Fruit fly (Drosophila melanogaster) whole organism, embryonic: ENCODE data around the gene CG42784.
A peak's percentile ranks its signal among the peaks of the same experiment; 100 is the strongest.

Source experiments
- ATbp ChIP-seq: fragments of 200-800 bp; sonication (Bioruptor generic); optimal IDR thresholded peaks from 2 replicates; lab custom pipeline; 2017; ENCODE audit warnings: missing biosample characterization, mild to moderate bottlenecking, missing genetic modification characterization, missing genetic modification reagents
- C15 ChIP-seq: fragments of 200-800 bp; sonication (Bioruptor generic); IDR thresholded peaks from 3 replicates; pipeline ENCODE4 v1.3.6; 2022; ENCODE audit warnings: missing biosample characterization, missing genetic modification characterization
- CG10321 ChIP-seq: fragments of 200-800 bp; sonication (Bioruptor generic); IDR thresholded peaks from 2 replicates; pipeline ENCODE4 v1.3.6; 2022; ENCODE audit warnings: missing biosample characterization, missing genetic modification characterization
- CG12391 ChIP-seq: fragments of 200-800 bp; sonication (Bioruptor generic); optimal IDR thresholded peaks from 3 replicates; lab custom pipeline; 2018; ENCODE audit warnings: missing biosample characterization, mild to moderate bottlenecking, missing genetic modification characterization, moderate library complexity
- CG13287 ChIP-seq: fragments of 200-800 bp; sonication (Bioruptor generic); IDR thresholded peaks from 2 replicates; pipeline ENCODE4 v1.3.6; 2022; ENCODE audit warnings: missing biosample characterization, missing genetic modification characterization; ENCODE audit not compliant: partially characterized antibody
- CG13296 ChIP-seq: fragments of 200-800 bp; sonication (Bioruptor generic); optimal IDR thresholded peaks from 3 replicates; lab custom pipeline; 2018; ENCODE audit warnings: missing biosample characterization, mild to moderate bottlenecking, missing genetic modification characterization
- CG1602 ChIP-seq: fragments of 200-800 bp; sonication (Bioruptor generic); optimal IDR thresholded peaks from 3 replicates; lab custom pipeline; 2016; ENCODE audit warnings: missing biosample characterization, missing genetic modification characterization
- CG17328 ChIP-seq: fragments of 200-800 bp; sonication (Bioruptor generic); IDR thresholded peaks from 2 replicates; pipeline ENCODE4 v1.3.6; 2022; ENCODE audit warnings: missing biosample characterization, missing genetic modification characterization
- CG17385 ChIP-seq: fragments of 200-800 bp; sonication (Bioruptor generic); optimal IDR thresholded peaks from 3 replicates; lab custom pipeline; 2018; ENCODE audit warnings: missing biosample characterization, mild to moderate bottlenecking, missing genetic modification characterization
- CG17802 ChIP-seq: fragments of 200-800 bp; sonication (Bioruptor generic); optimal IDR thresholded peaks from 2 replicates; lab custom pipeline; 2018; ENCODE audit warnings: missing biosample characterization, mild to moderate bottlenecking, missing genetic modification characterization, moderate library complexity
- CG1832 ChIP-seq: fragments of 200-800 bp; sonication (Bioruptor generic); optimal IDR thresholded peaks from 2 replicates; lab custom pipeline; 2017; ENCODE audit warnings: missing biosample characterization, mild to moderate bottlenecking, missing genetic modification characterization, inconsistent platforms
- CG2120 ChIP-seq: fragments of 200-800 bp; sonication (Bioruptor generic); optimal IDR thresholded peaks from 3 replicates; lab custom pipeline; 2016; ENCODE audit warnings: missing biosample characterization, missing genetic modification characterization
- CG2678 ChIP-seq: fragments of 200-800 bp; sonication (Bioruptor generic); optimal IDR thresholded peaks from 3 replicates; lab custom pipeline; 2019; ENCODE audit warnings: missing biosample characterization, mild to moderate bottlenecking, missing genetic modification characterization, moderate library complexity
- CG4854 ChIP-seq: fragments of 200-800 bp; sonication (Bioruptor generic); optimal IDR thresholded peaks from 2 replicates; lab custom pipeline; 2016; ENCODE audit warnings: missing biosample characterization, missing genetic modification characterization, inconsistent platforms
- CG6654 ChIP-seq: fragments of 200-800 bp; sonication (Bioruptor generic); optimal IDR thresholded peaks from 2 replicates; lab custom pipeline; 2017; ENCODE audit warnings: missing biosample characterization, mild to moderate bottlenecking, missing genetic modification characterization
- CG6854 ChIP-seq: fragments of 200-800 bp; sonication (Bioruptor generic); optimal IDR thresholded peaks from 3 replicates; lab custom pipeline; 2017; ENCODE audit warnings: missing biosample characterization, mild to moderate bottlenecking, missing genetic modification characterization
- CG8089 ChIP-seq: fragments of 200-800 bp; sonication (Bioruptor generic); optimal IDR thresholded peaks from 3 replicates; lab custom pipeline; 2016; ENCODE audit warnings: missing biosample characterization, missing genetic modification characterization
- Dll ChIP-seq: fragments of 200-800 bp; sonication (Bioruptor generic); IDR thresholded peaks from 4 replicates; pipeline ENCODE4 v1.3.6; 2022; ENCODE audit warnings: missing biosample characterization, missing genetic modification characterization; ENCODE audit not compliant: partially characterized antibody
- Doc3 ChIP-seq: fragments of 200-800 bp; sonication (Bioruptor generic); IDR thresholded peaks from 3 replicates; pipeline ENCODE4 v1.3.6; 2022; ENCODE audit warnings: missing biosample characterization, missing genetic modification characterization; ENCODE audit not compliant: partially characterized antibody
- Dp ChIP-seq: fragments of 200-800 bp; sonication (Bioruptor generic); optimal IDR thresholded peaks from 2 replicates; lab custom pipeline; 2018; ENCODE audit warnings: missing biosample characterization, mild to moderate bottlenecking, missing genetic modification characterization, moderate library complexity
- E2f2 ChIP-seq: fragments of 200-800 bp; sonication (Bioruptor generic); IDR thresholded peaks from 2 replicates; pipeline ENCODE4 v1.3.6; 2022; ENCODE audit warnings: missing biosample characterization, missing genetic modification characterization
- HLH54F ChIP-seq: fragments of 200-800 bp; sonication (Bioruptor generic); optimal IDR thresholded peaks from 3 replicates; lab custom pipeline; 2016; ENCODE audit warnings: missing biosample characterization, missing genetic modification characterization
- Kr ChIP-seq: fragments of 200-800 bp; sonication (Bioruptor generic); optimal IDR thresholded peaks from 2 replicates; lab custom pipeline; 2017; ENCODE audit warnings: missing biosample characterization, mild to moderate bottlenecking, missing genetic modification characterization
- Max ChIP-seq: fragments of 200-800 bp; sonication (Bioruptor generic); optimal IDR thresholded peaks from 2 replicates; lab custom pipeline; 2016; ENCODE audit warnings: missing biosample characterization, mild to moderate bottlenecking, missing genetic modification characterization
- Med ChIP-seq: fragments of 200-800 bp; sonication (Bioruptor generic); peaks from one replicate; lab custom pipeline; 2016; ENCODE audit warnings: missing biosample characterization, missing genetic modification characterization, mild to moderate bottlenecking, inconsistent platforms, moderate library complexity
- NK7.1 ChIP-seq: fragments of 200-800 bp; sonication (Bioruptor generic); optimal IDR thresholded peaks from 3 replicates; lab custom pipeline; 2016; ENCODE audit warnings: missing biosample characterization, missing genetic modification characterization
- Rx ChIP-seq: fragments of 200-800 bp; sonication (Bioruptor generic); IDR thresholded peaks from 2 replicates; pipeline ENCODE4 v1.3.6; 2022; ENCODE audit warnings: missing biosample characterization, missing genetic modification characterization
- al ChIP-seq: fragments of 200-800 bp; sonication (Bioruptor generic); IDR thresholded peaks from 2 replicates; pipeline ENCODE4 v1.3.6; 2022; ENCODE audit warnings: missing biosample characterization, missing genetic modification characterization
- az2 ChIP-seq: fragments of 200-800 bp; sonication (Bioruptor generic); optimal IDR thresholded peaks from 3 replicates; lab custom pipeline; 2016; ENCODE audit warnings: missing biosample characterization, missing genetic modification characterization
- bbx ChIP-seq: fragments of 200-800 bp; sonication (Bioruptor generic); IDR thresholded peaks from 2 replicates; pipeline ENCODE4 v1.3.6; 2022; ENCODE audit warnings: missing biosample characterization, missing genetic modification characterization; ENCODE audit not compliant: partially characterized antibody
- cad ChIP-seq: fragments of >200 bp; optimal IDR thresholded peaks from 2 replicates; lab custom pipeline; 2017; ENCODE audit warnings: missing biosample characterization, missing genetic modification characterization
- crp ChIP-seq, 2 experiments: fragments of 200-800 bp; sonication (Bioruptor generic); optimal IDR thresholded peaks; 2 replicates in 1 of 2; 3 replicates in 1 of 2; lab custom pipeline; 2017; ENCODE audit warnings: missing biosample characterization in 2 of 2, missing genetic modification characterization in 2 of 2, mild to moderate bottlenecking in 1 of 2, moderate library complexity in 1 of 2
- da ChIP-seq: fragments of 200-800 bp; sonication (Bioruptor generic); optimal IDR thresholded peaks from 2 replicates; lab custom pipeline; 2016; ENCODE audit warnings: missing biosample characterization, missing genetic modification characterization
- eve ChIP-seq, 2 experiments: fragments of >200 bp; optimal IDR thresholded peaks; 2 replicates each; lab custom pipeline; 2017; ENCODE audit warnings: missing biosample characterization in 2 of 2, missing genetic modification characterization in 2 of 2
- hkb ChIP-seq, 2 experiments: fragments of 200-800 bp in 1 of 2; fragments of >200 bp in 1 of 2; sonication (Bioruptor generic) in 1 of 2; IDR thresholded peaks in 1 of 2; optimal IDR thresholded peaks in 1 of 2; 2 replicates each; pipeline versions ENCODE4 v1.3.6 to Lab custom; 2017 to 2022; ENCODE audit warnings: missing biosample characterization in 1 of 2, missing genetic modification characterization in 1 of 2
- ind ChIP-seq: fragments of 200-800 bp; sonication (Bioruptor generic); optimal IDR thresholded peaks from 3 replicates; lab custom pipeline; 2016; ENCODE audit warnings: missing biosample characterization, missing genetic modification characterization
- kah ChIP-seq: fragments of 200-800 bp; sonication (Bioruptor generic); optimal IDR thresholded peaks from 2 replicates; lab custom pipeline; 2018; ENCODE audit warnings: missing biosample characterization, mild to moderate bottlenecking, missing genetic modification characterization
- pros ChIP-seq: fragments of 200-800 bp; sonication (Bioruptor generic); optimal IDR thresholded peaks from 3 replicates; lab custom pipeline; 2019; ENCODE audit warnings: missing biosample characterization, mild to moderate bottlenecking, missing genetic modification characterization, moderate library complexity
- pzg ChIP-seq: fragments of 200-800 bp; sonication (Bioruptor generic); optimal IDR thresholded peaks from 3 replicates; lab custom pipeline; 2018; ENCODE audit warnings: missing biosample characterization, mild to moderate bottlenecking, missing genetic modification characterization, moderate library complexity
- ro ChIP-seq: fragments of 200-800 bp; sonication (Bioruptor generic); IDR thresholded peaks from 2 replicates; pipeline ENCODE4 v1.3.6; 2022; ENCODE audit warnings: missing biosample characterization, missing genetic modification characterization
- sima ChIP-seq: fragments of 200-800 bp; sonication (Bioruptor generic); optimal IDR thresholded peaks from 2 replicates; lab custom pipeline; 2016; ENCODE audit warnings: missing biosample characterization, missing genetic modification characterization
- stwl ChIP-seq: fragments of 200-800 bp; sonication (Bioruptor generic); optimal IDR thresholded peaks from 3 replicates; lab custom pipeline; 2018; ENCODE audit warnings: missing biosample characterization, mild to moderate bottlenecking, missing genetic modification characterization, moderate library complexity
- tap ChIP-seq: fragments of 200-800 bp; optimal IDR thresholded peaks from 3 replicates; lab custom pipeline; 2019; ENCODE audit warnings: missing biosample characterization, mild to moderate bottlenecking, missing genetic modification characterization, moderate library complexity
- tin ChIP-seq: fragments of 200-800 bp; sonication (Bioruptor generic); optimal IDR thresholded peaks from 3 replicates; lab custom pipeline; 2016; ENCODE audit warnings: missing biosample characterization, missing genetic modification characterization
- ttk ChIP-seq: fragments of 200-800 bp; sonication (Bioruptor generic); IDR thresholded peaks from 2 replicates; pipeline ENCODE4 v2.1.2; 2022; ENCODE audit warnings: missing biosample characterization, missing genetic modification characterization
- tup ChIP-seq: fragments of 200-800 bp; sonication (Bioruptor generic); optimal IDR thresholded peaks from 2 replicates; lab custom pipeline; 2016; ENCODE audit warnings: missing biosample characterization, mild to moderate bottlenecking, missing genetic modification characterization, moderate library complexity
- vnd ChIP-seq: fragments of 200-800 bp; sonication (Bioruptor generic); IDR thresholded peaks from 3 replicates; pipeline ENCODE4 v1.3.6; 2022; ENCODE audit warnings: missing biosample characterization, missing genetic modification characterization; ENCODE audit not compliant: partially characterized antibody
- wek ChIP-seq: fragments of 200-800 bp; sonication (Bioruptor generic); optimal IDR thresholded peaks from 3 replicates; lab custom pipeline; 2018; ENCODE audit warnings: missing biosample characterization, mild to moderate bottlenecking, missing genetic modification characterization, moderate library complexity
- wor ChIP-seq: fragments of 200-800 bp; sonication (Bioruptor generic); IDR thresholded peaks from 2 replicates; pipeline ENCODE4 v1.3.6; 2022; ENCODE audit warnings: missing biosample characterization, missing genetic modification characterization
- yki ChIP-seq: fragments of >200 bp; optimal IDR thresholded peaks from 3 replicates; lab custom pipeline; 2018

Gene CG42784

DNA sequence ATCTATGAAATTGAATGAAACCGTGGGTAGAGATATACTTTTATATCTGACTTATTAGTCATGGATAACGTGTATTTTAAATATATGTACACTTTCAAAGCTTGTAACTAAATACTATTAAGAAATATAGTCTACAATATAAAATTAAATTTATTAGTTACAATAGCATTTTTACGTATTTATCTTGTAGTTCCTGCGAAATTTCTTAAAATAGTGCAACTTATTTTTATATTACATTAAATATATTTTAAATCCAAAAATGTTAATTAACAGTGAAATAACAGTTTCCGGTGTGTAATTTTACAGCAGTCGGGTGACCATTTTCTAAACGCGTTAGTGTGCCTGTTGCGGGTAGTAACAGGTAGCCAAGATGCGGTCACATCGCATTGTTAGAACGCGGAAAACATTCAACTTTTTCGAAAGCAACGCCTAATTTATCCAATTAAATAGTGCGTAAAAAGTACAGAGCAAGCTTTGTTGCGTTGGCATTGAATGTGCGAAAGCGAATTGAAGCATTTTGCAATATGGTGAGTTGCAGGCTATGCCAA, 16.5 kb upstream of the CG42784 start, which contains the start of the genes CG10859 and CG7110 (continued):
- TF ChIP-seq Max (GFP tag; lab: Kevin White, UChicago), result peak; percentile 59
- peak; percentile 11 for TF ChIP-seq tin (GFP tag; lab: Kevin White, UChicago)
- TF ChIP-seq tup (GFP tag; lab: Kevin White, UChicago), result no peak
- no peak for TF ChIP-seq CG1602 (GFP tag; lab: Kevin White, UChicago)
- no peak for TF ChIP-seq hkb (optimal IDR thresholded peaks at IDR 0.05; lab: Kevin White, UChicago)
- peak; percentile 53 for TF ChIP-seq hkb (GFP tag; IDR thresholded peaks at IDR 0.05; lab: Robert Waterston, UW)
- TF ChIP-seq da (GFP tag; lab: Kevin White, UChicago), result no peak
- TF ChIP-seq CG17385 (GFP tag; lab: Kevin White, UChicago), result peak; percentile 42
- no peak for TF ChIP-seq CG17802 (tag; lab: Kevin White, UChicago)
- peak; percentile 55 for TF ChIP-seq CG12391
- no peak for TF ChIP-seq CG13287 (GFP tag; lab: Robert Waterston, UW)
- no peak for TF ChIP-seq C15 (GFP tag; lab: Robert Waterston, UW)
- peak; percentile 89 for TF ChIP-seq E2f2 (GFP tag; lab: Robert Waterston, UW)
- peak; percentile 89 for TF ChIP-seq kah (GFP tag; lab: Kevin White, UChicago)
- TF ChIP-seq sima (GFP tag; lab: Kevin White, UChicago), result no peak
- peak; percentile 81 for TF ChIP-seq Dp (GFP tag; lab: Kevin White, UChicago)
- no peak for TF ChIP-seq Rx (GFP tag; lab: Robert Waterston, UW)
- TF ChIP-seq CG10321 (GFP tag; lab: Robert Waterston, UW), result no peak
- no peak for TF ChIP-seq CG6854 (GFP tag; lab: Kevin White, UChicago)
- no peak for TF ChIP-seq yki (lab: Kevin White, UChicago)
- TF ChIP-seq vnd (GFP tag; lab: Robert Waterston, UW), result no peak
- no peak for TF ChIP-seq CG6654 (GFP tag; lab: Kevin White, UChicago)
- TF ChIP-seq CG8089 (GFP tag; lab: Kevin White, UChicago), result no peak
- TF ChIP-seq az2 (GFP tag; lab: Kevin White, UChicago), result no peak
- no peak for TF ChIP-seq Doc3 (GFP tag; lab: Robert Waterston, UW)
- TF ChIP-seq crp (GFP tag; optimal IDR thresholded peaks at IDR 0.05; lab: Kevin White, UChicago), result no peak
- peak; percentile 28 for TF ChIP-seq tap (tag; lab: Kevin White, UChicago)
- TF ChIP-seq CG17328 (GFP tag; lab: Robert Waterston, UW), result peak; percentile 14; the same call in 1 of the 2 replicates
- TF ChIP-seq cad (GFP tag; lab: Kevin White, UChicago), result no peak
- TF ChIP-seq wor (GFP tag; lab: Robert Waterston, UW), result no peak
- TF ChIP-seq CG1832 (GFP tag; lab: Kevin White, UChicago), result no peak
- TF ChIP-seq pros (GFP tag; lab: Kevin White, UChicago), result no peak
- peak; percentile 71 for TF ChIP-seq CG13296 (GFP tag; lab: Kevin White, UChicago)
- TF ChIP-seq bbx (GFP tag; lab: Robert Waterston, UW), result no peak
- no peak for TF ChIP-seq Kr (GFP tag; lab: Kevin White, UChicago)
- TF ChIP-seq ATbp (GFP tag; lab: Kevin White, UChicago), result no peak
- TF ChIP-seq CG4854 (GFP tag; lab: Kevin White, UChicago), result peak; percentile 18
- peak; percentile 88 for TF ChIP-seq wek (GFP tag; lab: Kevin White, UChicago)
- TF ChIP-seq ro (GFP tag; lab: Robert Waterston, UW), result no peak
- TF ChIP-seq CG2120 (GFP tag; lab: Kevin White, UChicago), result no peak
- no peak for TF ChIP-seq Dll (GFP tag; lab: Robert Waterston, UW)
- TF ChIP-seq ttk (GFP tag; lab: Robert Waterston, UW), result no peak
- TF ChIP-seq pzg (GFP tag; lab: Kevin White, UChicago), result peak; percentile 85
- peak; percentile 43 for TF ChIP-seq CG2678 (tag; lab: Kevin White, UChicago)
- peak; percentile 87 for TF ChIP-seq stwl (tag; lab: Kevin White, UChicago)
- TF ChIP-seq ind (GFP tag; lab: Kevin White, UChicago), result no peak
- no peak for TF ChIP-seq eve (GFP tag; optimal IDR thresholded peaks at IDR 0.05; lab: Kevin White, UChicago)
- no peak for TF ChIP-seq HLH54F (GFP tag; lab: Kevin White, UChicago)
- TF ChIP-seq Med, result peak; percentile 91
- TF ChIP-seq NK7.1 (GFP tag; lab: Kevin White, UChicago), result no peak
- no peak for TF ChIP-seq al (GFP tag; lab: Robert Waterston, UW)
